Worm (Caenorhabditis elegans) whole organism, late embryonic: Measurements from ENCODE around the gene Y49F6B.20.

Experiments used
- C38D4.7 ChIP-seq: fragments of 200-800 bp; sonication (Bioruptor generic); optimal IDR thresholded peaks from 2 replicates; lab custom pipeline; 2018; ENCODE audit warnings: mild to moderate bottlenecking, missing genetic modification characterization, moderate library complexity, missing compliant biosample characterization
- F13H6.1 ChIP-seq: sonication (generic microtip); optimal IDR thresholded peaks from 2 replicates; lab custom pipeline; 2016; ENCODE audit warnings: missing genetic modification characterization, missing compliant biosample characterization
- K02D7.2 ChIP-seq: sonication (generic microtip); optimal IDR thresholded peaks from 2 replicates; lab custom pipeline; 2017; ENCODE audit warnings: mild to moderate bottlenecking, missing genetic modification characterization, missing compliant biosample characterization
- K09A11.1 ChIP-seq: sonication (generic microtip); optimal IDR thresholded peaks from 2 replicates; lab custom pipeline; 2017; ENCODE audit warnings: antibody characterized with exemption, mild to moderate bottlenecking, missing genetic modification characterization, missing compliant biosample characterization; ENCODE audit not compliant: insufficient read depth
- Y22D7AL.16 ChIP-seq: sonication (generic microtip); optimal IDR thresholded peaks from 2 replicates; lab custom pipeline; 2016; ENCODE audit warnings: missing genetic modification characterization, missing compliant biosample characterization
- ceh-22 ChIP-seq: sonication (generic microtip); optimal IDR thresholded peaks from 2 replicates; lab custom pipeline; 2017; ENCODE audit warnings: missing biosample characterization, missing genetic modification characterization
- ceh-24 ChIP-seq: sonication (generic microtip); optimal IDR thresholded peaks from 2 replicates; lab custom pipeline; 2016; ENCODE audit warnings: mild to moderate bottlenecking, missing genetic modification characterization, missing compliant biosample characterization
- ceh-45 ChIP-seq: fragments of 200-800 bp; sonication (Bioruptor generic); IDR thresholded peaks from 2 replicates; pipeline ENCODE4 v1.3.6; 2022; ENCODE audit warnings: missing genetic modification reagents, missing genetic modification characterization, missing compliant biosample characterization
- ceh-48 ChIP-seq: sonication (generic microtip); optimal IDR thresholded peaks from 2 replicates; lab custom pipeline; 2016; ENCODE audit warnings: missing genetic modification characterization, inconsistent platforms, missing compliant biosample characterization
- ceh-6 ChIP-seq: fragments of 200-800 bp; sonication (Bioruptor generic); optimal IDR thresholded peaks from 2 replicates; lab custom pipeline; 2018; ENCODE audit warnings: mild to moderate bottlenecking, missing genetic modification characterization, missing compliant biosample characterization
- ceh-9 ChIP-seq: sonication (generic microtip); optimal IDR thresholded peaks from 2 replicates; lab custom pipeline; 2016; ENCODE audit warnings: mild to moderate bottlenecking, missing genetic modification characterization, inconsistent platforms, missing compliant biosample characterization
- dmd-4 ChIP-seq: sonication (generic microtip); optimal IDR thresholded peaks from 2 replicates; lab custom pipeline; 2016; ENCODE audit warnings: borderline replicate concordance, missing genetic modification characterization, missing compliant biosample characterization
- dve-1 ChIP-seq: sonication (generic microtip); optimal IDR thresholded peaks from 2 replicates; lab custom pipeline; 2017; ENCODE audit warnings: antibody characterized with exemption, mild to moderate bottlenecking, missing genetic modification characterization, missing compliant biosample characterization
- fkh-10 ChIP-seq: fragments of 150-350 bp; optimal IDR thresholded peaks from 2 replicates; lab custom pipeline; 2014; ENCODE audit warnings: missing biosample characterization, missing genetic modification reagents, missing genetic modification characterization
- hlh-13 ChIP-seq: fragments of 200-800 bp; sonication (Bioruptor generic); optimal IDR thresholded peaks from 2 replicates; lab custom pipeline; 2018; ENCODE audit warnings: mild to moderate bottlenecking, missing genetic modification characterization, missing compliant biosample characterization
- hlh-30 ChIP-seq: sonication (generic microtip); optimal IDR thresholded peaks from 2 replicates; lab custom pipeline; 2017; ENCODE audit warnings: antibody characterized with exemption, missing genetic modification characterization, missing compliant biosample characterization; ENCODE audit not compliant: insufficient read depth
- hlh-8 ChIP-seq: sonication (generic microtip); optimal IDR thresholded peaks from 2 replicates; lab custom pipeline; 2016; ENCODE audit warnings: missing genotype, missing genetic modification characterization, missing compliant biosample characterization
- nhr-11 ChIP-seq: fragments of 150-350 bp; optimal IDR thresholded peaks from 2 replicates; lab custom pipeline; 2014; ENCODE audit warnings: missing biosample characterization, missing genetic modification characterization
- nhr-232 ChIP-seq: sonication (generic microtip); optimal IDR thresholded peaks from 2 replicates; lab custom pipeline; 2016; ENCODE audit warnings: missing genetic modification characterization, missing compliant biosample characterization
- npax-4 ChIP-seq: sonication (generic microtip); optimal IDR thresholded peaks from 2 replicates; lab custom pipeline; 2016; ENCODE audit warnings: missing genetic modification characterization, missing compliant biosample characterization
- pat-9 ChIP-seq: fragments of 200-800 bp; sonication (Bioruptor generic); optimal IDR thresholded peaks from 2 replicates; lab custom pipeline; 2018; ENCODE audit warnings: mild to moderate bottlenecking, missing genetic modification characterization, moderate library complexity, missing compliant biosample characterization
- pax-1 ChIP-seq: fragments of 150-350 bp; optimal IDR thresholded peaks from 2 replicates; lab custom pipeline; 2014; ENCODE audit warnings: missing biosample characterization, missing genetic modification characterization
- pha-2 ChIP-seq: sonication (generic microtip); optimal IDR thresholded peaks from 2 replicates; lab custom pipeline; 2017; ENCODE audit warnings: mild to moderate bottlenecking, missing genetic modification characterization, missing compliant biosample characterization
- pqm-1 ChIP-seq: sonication (generic microtip); optimal IDR thresholded peaks from 2 replicates; lab custom pipeline; 2016; ENCODE audit warnings: missing genetic modification characterization, missing compliant biosample characterization
- ref-2 ChIP-seq: sonication (generic microtip); optimal IDR thresholded peaks from 2 replicates; lab custom pipeline; 2016; ENCODE audit warnings: missing genetic modification characterization, missing compliant biosample characterization
- sdc-2 ChIP-seq: sonication (generic microtip); optimal IDR thresholded peaks from 2 replicates; lab custom pipeline; 2016; ENCODE audit warnings: missing genotype, missing genetic modification characterization, missing compliant biosample characterization
- tbx-2 ChIP-seq: sonication (generic microtip); optimal IDR thresholded peaks from 2 replicates; lab custom pipeline; 2016; ENCODE audit warnings: missing genetic modification characterization, missing compliant biosample characterization
- ttx-3 ChIP-seq: sonication (generic microtip); optimal IDR thresholded peaks from 2 replicates; lab custom pipeline; 2016; ENCODE audit warnings: missing genetic modification reagents, missing genetic modification characterization, missing compliant biosample characterization
- unc-3 ChIP-seq, 2 experiments: fragments of 200-800 bp in 1 of 2; sonication (Bioruptor generic) in 1 of 2; sonication (generic microtip) in 1 of 2; conservative IDR thresholded peaks in 1 of 2; optimal IDR thresholded peaks in 1 of 2; 2 replicates each; pipeline versions ENCODE4 v1.3.6 to Lab custom; 2016 to 2022; ENCODE audit warnings: missing compliant biosample characterization in 2 of 2, missing genetic modification characterization in 2 of 2, missing genetic modification reagents in 1 of 2
- unc-42 ChIP-seq: sonication (generic microtip); optimal IDR thresholded peaks from 2 replicates; lab custom pipeline; 2016; ENCODE audit warnings: missing genotype, missing genetic modification characterization, missing compliant biosample characterization
- unc-86 ChIP-seq: sonication (generic microtip); optimal IDR thresholded peaks from 2 replicates; lab custom pipeline; 2016; ENCODE audit warnings: missing genetic modification characterization, missing compliant biosample characterization
- ztf-16 ChIP-seq: sonication (generic microtip); optimal IDR thresholded peaks from 2 replicates; lab custom pipeline; 2017; ENCODE audit warnings: missing genetic modification characterization, missing compliant biosample characterization

Gene Y49F6B.20

DNA sequence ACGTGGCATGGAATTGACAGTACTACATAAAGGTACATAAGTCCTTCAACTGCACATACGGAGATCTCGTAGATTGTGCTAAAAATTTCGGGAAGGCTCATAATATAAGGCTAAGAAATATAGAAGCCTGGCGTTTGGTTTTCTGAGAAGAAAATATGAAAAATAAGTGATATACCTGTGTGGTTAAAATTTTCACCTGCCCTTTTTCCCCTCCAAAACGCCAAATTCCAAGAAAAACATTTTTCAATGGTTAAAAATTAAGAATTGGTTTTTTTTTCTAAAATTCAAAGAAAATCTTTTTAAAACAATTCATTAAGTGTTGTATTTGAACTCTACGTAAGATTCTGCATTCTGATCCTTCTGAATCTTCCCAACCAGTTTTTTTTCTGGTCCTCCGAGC is 44.2 kb upstream of the Y49F6B.20 start, which contains the start of gene srz-5:
Gene srz-5, minus strand, starts transcription at position 101 of the 400 bp plus-strand sequence.
- no peak for TF ChIP-seq unc-3 (GFP tag; conservative IDR thresholded peaks at IDR 0.05; lab: Robert Waterston, UW)
- TF ChIP-seq unc-3 (tag; optimal IDR thresholded peaks at IDR 0.05; lab: Kevin White, UChicago), result no peak
- no peak for TF ChIP-seq Y22D7AL.16 (tag; lab: Kevin White, UChicago)
- no peak for TF ChIP-seq hlh-30 (tag; lab: Kevin White, UChicago)
- no peak for TF ChIP-seq pha-2
- no peak for TF ChIP-seq ttx-3
- TF ChIP-seq sdc-2 (tag; lab: Kevin White, UChicago), result no peak
- no peak for TF ChIP-seq pax-1 (tag; lab: Kevin White, UChicago)
- TF ChIP-seq ztf-16, result no peak
- TF ChIP-seq fkh-10 (GFP tag; lab: Kevin White, UChicago), result no peak
- TF ChIP-seq pqm-1 (tag; lab: Kevin White, UChicago), result no peak
- no peak for TF ChIP-seq unc-86
- TF ChIP-seq F13H6.1, result no peak
- TF ChIP-seq ceh-24 (tag; lab: Kevin White, UChicago), result no peak
- no peak for TF ChIP-seq ceh-45 (GFP tag; lab: Robert Waterston, UW)
- TF ChIP-seq dmd-4 (tag; lab: Kevin White, UChicago), result no peak
- TF ChIP-seq ref-2 (tag; lab: Kevin White, UChicago), result no peak

DNA sequence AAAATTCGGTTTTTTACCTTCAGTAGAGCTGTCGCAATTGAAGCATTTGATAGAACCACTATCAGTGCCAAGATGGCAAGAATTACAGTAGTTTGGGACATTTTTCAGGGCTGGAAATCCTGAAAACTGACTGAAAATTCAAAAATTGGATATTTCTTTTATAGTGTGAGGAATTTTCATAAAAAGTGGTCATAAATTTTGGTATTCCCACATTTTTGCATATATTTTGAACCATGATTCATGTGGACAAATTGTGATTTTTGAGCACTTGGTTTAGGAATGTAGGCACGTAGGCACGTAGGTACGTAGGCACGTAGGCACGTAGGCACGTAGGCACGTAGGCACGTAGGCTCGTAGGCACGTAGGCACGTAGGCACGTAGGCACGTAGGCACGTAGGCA is 41.8 kb upstream of the Y49F6B.20 start, which contains the start of gene Y49F6B.19:
Gene Y49F6B.19, minus strand, starts transcription at position 101 of the 400 bp plus-strand sequence.
- TF ChIP-seq fkh-10 (GFP tag; lab: Kevin White, UChicago) (no peak), K09A11.1 (tag; lab: Kevin White, UChicago) (no peak), ceh-48 (tag; lab: Kevin White, UChicago) (no peak), nhr-232 (tag; lab: Kevin White, UChicago) (no peak), npax-4 (tag; lab: Kevin White, UChicago) (no peak), dmd-4 (tag; lab: Kevin White, UChicago) (no peak), ceh-9 (no peak), pat-9 (tag; lab: Kevin White, UChicago) (no peak), F13H6.1 (no peak), tbx-2 (tag; lab: Kevin White, UChicago) (no peak), ceh-6 (GFP tag; lab: Kevin White, UChicago) (no peak), C38D4.7 (GFP tag; lab: Kevin White, UChicago) (no peak), pqm-1 (tag; lab: Kevin White, UChicago) (no peak), unc-3 (GFP tag; conservative IDR thresholded peaks at IDR 0.05; lab: Robert Waterston, UW) (no peak), unc-3 (tag; optimal IDR thresholded peaks at IDR 0.05; lab: Kevin White, UChicago) (no peak), dve-1 (no peak), hlh-8 (tag; lab: Kevin White, UChicago) (no peak), hlh-13 (GFP tag; lab: Kevin White, UChicago) (no peak), ztf-16 (no peak)

DNA sequence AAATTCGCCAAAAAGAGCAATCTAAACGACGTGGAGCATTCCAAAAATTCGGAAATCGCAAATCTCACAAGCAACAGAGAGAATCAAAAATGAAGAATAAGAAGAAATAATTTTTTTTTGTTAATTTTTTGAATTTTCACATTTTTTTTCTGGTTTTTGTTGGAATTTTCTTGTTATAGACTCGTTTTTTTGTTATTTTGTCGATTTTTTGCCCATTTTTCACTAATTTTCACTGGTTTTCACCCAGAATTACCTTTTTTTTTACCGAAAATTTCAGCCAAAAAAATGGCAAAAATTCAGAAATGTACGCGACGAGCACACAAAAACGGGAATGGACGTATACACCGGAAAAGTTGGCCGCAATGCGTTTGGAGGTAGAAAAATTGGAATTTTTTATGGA is 34.3 kb upstream of the Y49F6B.20 start, which contains the start of gene cyh-1:
Gene cyh-1, plus strand, starts transcription at position 301 of the 400 bp plus-strand sequence.
- TF ChIP-seq F13H6.1, result no peak
- TF ChIP-seq unc-3 (GFP tag; conservative IDR thresholded peaks at IDR 0.05; lab: Robert Waterston, UW), result no peak
- TF ChIP-seq unc-3 (tag; optimal IDR thresholded peaks at IDR 0.05; lab: Kevin White, UChicago), result no peak
- no peak for TF ChIP-seq dmd-4 (tag; lab: Kevin White, UChicago)
- TF ChIP-seq Y22D7AL.16 (tag; lab: Kevin White, UChicago), result no peak
- no peak for TF ChIP-seq pha-2
- no peak for TF ChIP-seq ceh-22 (tag; lab: Kevin White, UChicago)
- no peak for TF ChIP-seq K02D7.2 (tag; lab: Kevin White, UChicago)
- TF ChIP-seq ttx-3, result no peak
- no peak for TF ChIP-seq unc-42 (tag; lab: Kevin White, UChicago)
- no peak for TF ChIP-seq nhr-11 (tag; lab: Kevin White, UChicago)
- TF ChIP-seq hlh-30 (tag; lab: Kevin White, UChicago), result no peak
- TF ChIP-seq pqm-1 (tag; lab: Kevin White, UChicago), result no peak
